Fruit fly (Drosophila melanogaster) S2 (cell line): Measurements from ENCODE around the gene rudhira.
A peak's percentile ranks its signal among the peaks of the same experiment; 100 is the strongest.

ENCODE experiments used
- CG8478 ChIP-seq: fragments of >200 bp; optimal IDR thresholded peaks from 2 replicates; lab custom pipeline; 2018
- CTCF ChIP-seq, 2 experiments: fragments of >200 bp; optimal IDR thresholded peaks; 2 replicates each; lab custom pipeline; 2018

dm6 chrX:11792415-11793328, 24.0 kb upstream of the rudhira start, which contains the start of gene CkIIbeta:
- TF ChIP-seq CG8478 (lab: Kevin White, UChicago) (no peak), CTCF (optimal IDR thresholded peaks at IDR 0.05; lab: Kevin White, UChicago) (peak in 1 of 2 experiments; percentile 19)
